Fruit fly (Drosophila melanogaster): ENCODE results near the gene CG14903.

Gene CG14903

dm6 chr3R:16537307-16537706 is 36.2 kb downstream of the CG14903 start:
- TF ChIP-seq CG7368 (GFP tag; optimal IDR thresholded peaks at IDR 0.05): no peak
- TF ChIP-seq eg (GFP tag; IDR thresholded peaks at IDR 0.05): no peak

dm6 chr3R:16533749-16534304 is 39.7 kb downstream of the CG14903 start:
- peak; percentile 20 for TF ChIP-seq svp (GFP tag)
- TF ChIP-seq CG1621 (tag; optimal IDR thresholded peaks at IDR 0.05): peak; percentile 27
- peak in 1 of 2 experiments; percentile 21 for TF ChIP-seq ss (GFP tag; optimal IDR thresholded peaks at IDR 0.05)
- TF ChIP-seq Hr39 (GFP tag; optimal IDR thresholded peaks at IDR 0.05): no peak
- peak; percentile 43 for TF ChIP-seq dsx (GFP tag; optimal IDR thresholded peaks at IDR 0.05; ENCODE audit: poor library complexity, severe bottlenecking)
- TF ChIP-seq CG9139 (GFP tag; optimal IDR thresholded peaks at IDR 0.05): no peak

- TF ChIP-seq Eip78C (GFP tag): no peak
These were observed 43.1 kb downstream of the CG14903 start for dm6 chr3R:16530424-16530823.

dm6 chr3R:16528429-16528828 is 45.1 kb downstream of the CG14903 start:
- TF ChIP-seq spab (GFP tag; optimal IDR thresholded peaks at IDR 0.05) (no peak), dac (GFP tag; optimal IDR thresholded peaks at IDR 0.05) (no peak), Sox102F (GFP tag; optimal IDR thresholded peaks at IDR 0.05) (no peak), net (GFP tag; optimal IDR thresholded peaks at IDR 0.05) (no peak), cyc (GFP tag; optimal IDR thresholded peaks at IDR 0.05) (no peak), pdm3 (GFP tag; optimal IDR thresholded peaks at IDR 0.05) (no peak), CG10669 (GFP tag; optimal IDR thresholded peaks at IDR 0.05) (no peak), CG11902 (GFP tag; optimal IDR thresholded peaks at IDR 0.05) (no peak), CG6808 (GFP tag; optimal IDR thresholded peaks at IDR 0.05) (no peak), CG8119 (GFP tag; IDR thresholded peaks at IDR 0.05) (no peak), CG7368 (GFP tag; optimal IDR thresholded peaks at IDR 0.05) (no peak), CG6854 (GFP tag; optimal IDR thresholded peaks at IDR 0.05) (no peak), lz (GFP tag; optimal IDR thresholded peaks at IDR 0.05) (no peak)

dm6 chr3R:16526697-16527370 is 46.7 kb downstream of the CG14903 start:
- TF ChIP-seq CG11902 (GFP tag; optimal IDR thresholded peaks at IDR 0.05) (peak; percentile 47), Hr4 (GFP tag; optimal IDR thresholded peaks at IDR 0.05) (peak; percentile 59), topi (GFP tag; optimal IDR thresholded peaks at IDR 0.05) (peak; percentile 60), esn (GFP tag; optimal IDR thresholded peaks at IDR 0.05) (peak; percentile 58), CG3032 (tag; optimal IDR thresholded peaks at IDR 0.05) (peak; percentile 70), CG7368 (GFP tag; optimal IDR thresholded peaks at IDR 0.05) (peak; percentile 58), CG6854 (GFP tag; optimal IDR thresholded peaks at IDR 0.05) (no peak), CG10631 (GFP tag; optimal IDR thresholded peaks at IDR 0.05) (peak; percentile 81), Ets21C (GFP tag; optimal IDR thresholded peaks at IDR 0.05) (no peak), CG10669 (GFP tag; optimal IDR thresholded peaks at IDR 0.05) (peak; percentile 80), OdsH (GFP tag; optimal IDR thresholded peaks at IDR 0.05) (peak; percentile 72), CG9139 (GFP tag; optimal IDR thresholded peaks at IDR 0.05) (peak; percentile 48), pdm3 (GFP tag; optimal IDR thresholded peaks at IDR 0.05) (peak; percentile 73), fd85E (GFP tag; optimal IDR thresholded peaks at IDR 0.05) (peak; percentile 78), CG31627 (GFP tag; optimal IDR thresholded peaks at IDR 0.05) (peak; percentile 41), CG8632 (GFP tag; optimal IDR thresholded peaks at IDR 0.05) (peak; percentile 59), Lpt (GFP tag; optimal IDR thresholded peaks at IDR 0.05) (peak; percentile 87), CG3919 (GFP tag; optimal IDR thresholded peaks at IDR 0.05) (peak; percentile 76), svp (GFP tag) (peak; percentile 65), salr (GFP tag; optimal IDR thresholded peaks at IDR 0.05) (peak; percentile 16 to 77), CG8119 (GFP tag; IDR thresholded peaks at IDR 0.05) (peak; percentile 72), lz (GFP tag; optimal IDR thresholded peaks at IDR 0.05) (peak; percentile 38), Blimp-1 (GFP tag; optimal IDR thresholded peaks at IDR 0.05) (peak; percentile 17), dac (GFP tag; optimal IDR thresholded peaks at IDR 0.05) (no peak), fkh (GFP tag; optimal IDR thresholded peaks at IDR 0.05) (no peak), Sox102F (GFP tag; optimal IDR thresholded peaks at IDR 0.05) (no peak), fd59A (GFP tag; optimal IDR thresholded peaks at IDR 0.05) (peak; percentile 72), Sox15 (GFP tag; optimal IDR thresholded peaks at IDR 0.05) (peak; percentile 26), CG34406 (GFP tag; optimal IDR thresholded peaks at IDR 0.05) (peak; percentile 53), CG6163 (GFP tag; IDR thresholded peaks at IDR 0.05) (peak; percentile 83), ss (GFP tag; optimal IDR thresholded peaks at IDR 0.05) (peak; percentile 68), Eip75B (GFP tag; optimal IDR thresholded peaks at IDR 0.05) (peak; percentile 68)

All from whole organism, prepupa.